Fruit fly (Drosophila melanogaster) whole organism, prepupa: ENCODE results near the gene RhoGAP71E.

Experiments used
- Blimp-1 ChIP-seq: fragments of 200-800 bp; sonication (Bioruptor generic); optimal IDR thresholded peaks from 3 replicates; lab custom pipeline; 2017; ENCODE audit warnings: missing biosample characterization, missing genetic modification characterization, mild to moderate bottlenecking, moderate library complexity, missing genetic modification reagents
- CG10631 ChIP-seq: fragments of 200-800 bp; sonication (Bioruptor generic); optimal IDR thresholded peaks from 2 replicates; lab custom pipeline; 2016; ENCODE audit warnings: missing biosample characterization, missing genetic modification characterization
- CG11902 ChIP-seq: fragments of 200-800 bp; sonication (Bioruptor generic); optimal IDR thresholded peaks from 3 replicates; lab custom pipeline; 2016; ENCODE audit warnings: missing biosample characterization, missing genetic modification characterization
- CG1621 ChIP-seq: fragments of 200-800 bp; sonication (Bioruptor generic); optimal IDR thresholded peaks from 3 replicates; lab custom pipeline; 2018; ENCODE audit warnings: missing biosample characterization, mild to moderate bottlenecking, missing genetic modification characterization
- CG16779 ChIP-seq: fragments of 200-800 bp; sonication (Bioruptor generic); optimal IDR thresholded peaks from 3 replicates; lab custom pipeline; 2017; ENCODE audit warnings: missing biosample characterization, mild to moderate bottlenecking, missing genetic modification characterization
- CG32006 ChIP-seq: fragments of 200-800 bp; sonication (Bioruptor generic); optimal IDR thresholded peaks from 3 replicates; lab custom pipeline; 2017; ENCODE audit warnings: missing biosample characterization, mild to moderate bottlenecking, missing genetic modification characterization
- CG6276 ChIP-seq: fragments of 200-800 bp; sonication (Bioruptor generic); optimal IDR thresholded peaks from 2 replicates; lab custom pipeline; 2017; ENCODE audit warnings: missing biosample characterization, mild to moderate bottlenecking, missing genetic modification characterization
- CG7368 ChIP-seq: fragments of 200-800 bp; sonication (Bioruptor generic); optimal IDR thresholded peaks from 3 replicates; lab custom pipeline; 2016; ENCODE audit warnings: missing biosample characterization, missing genetic modification characterization
- CG8119 ChIP-seq: fragments of 200-800 bp; sonication (Bioruptor generic); IDR thresholded peaks from 3 replicates; pipeline ENCODE4 v1.3.6; 2022; ENCODE audit warnings: missing biosample characterization, missing genetic modification characterization
- Ets21C ChIP-seq: fragments of 200-800 bp; sonication (Bioruptor generic); optimal IDR thresholded peaks from 3 replicates; lab custom pipeline; 2016; ENCODE audit warnings: missing biosample characterization, missing genetic modification characterization
- Ets96B ChIP-seq: fragments of 200-800 bp; optimal IDR thresholded peaks from 2 replicates; lab custom pipeline; 2019; ENCODE audit warnings: missing biosample characterization, mild to moderate bottlenecking, missing genetic modification characterization, moderate library complexity
- Hr38 ChIP-seq: sonication (Bioruptor generic); optimal IDR thresholded peaks from 2 replicates; lab custom pipeline; 2016; ENCODE audit warnings: missing biosample characterization, missing genetic modification characterization
- Sox15 ChIP-seq: fragments of 200-800 bp; sonication (Bioruptor generic); optimal IDR thresholded peaks from 3 replicates; lab custom pipeline; 2016; ENCODE audit warnings: missing biosample characterization, missing genetic modification characterization
- cyc ChIP-seq: fragments of 200-800 bp; sonication (Bioruptor generic); optimal IDR thresholded peaks from 3 replicates; lab custom pipeline; 2016; ENCODE audit warnings: missing biosample characterization, missing genetic modification characterization
- dac ChIP-seq: fragments of 200-800 bp; sonication (Bioruptor generic); optimal IDR thresholded peaks from 2 replicates; lab custom pipeline; 2017; ENCODE audit warnings: missing biosample characterization, mild to moderate bottlenecking, missing genetic modification characterization
- lz ChIP-seq: fragments of 200-800 bp; sonication (Bioruptor generic); optimal IDR thresholded peaks from 3 replicates; lab custom pipeline; 2016; ENCODE audit warnings: missing biosample characterization, missing genetic modification characterization
- net ChIP-seq: fragments of 200-800 bp; sonication (Bioruptor generic); optimal IDR thresholded peaks from 3 replicates; lab custom pipeline; 2016; ENCODE audit warnings: missing biosample characterization, missing genetic modification characterization
- pdm3 ChIP-seq: fragments of 200-800 bp; sonication (Bioruptor generic); optimal IDR thresholded peaks from 3 replicates; lab custom pipeline; 2016; ENCODE audit warnings: missing biosample characterization, missing genetic modification characterization
- salr ChIP-seq, 2 experiments: fragments of 200-800 bp; sonication (Bioruptor generic); optimal IDR thresholded peaks; 3 replicates each; lab custom pipeline; 2016 to 2018; ENCODE audit warnings: missing biosample characterization in 2 of 2, missing genetic modification characterization in 2 of 2, mild to moderate bottlenecking in 1 of 2
- svp ChIP-seq: fragments of 200-800 bp; sonication (Bioruptor generic); peaks from one replicate; lab custom pipeline; 2016; ENCODE audit warnings: missing biosample characterization, missing genetic modification characterization
- vri ChIP-seq: fragments of 200-800 bp; sonication (Bioruptor generic); optimal IDR thresholded peaks from 3 replicates; lab custom pipeline; 2016; ENCODE audit warnings: missing biosample characterization, mild to moderate bottlenecking, missing genetic modification characterization

Gene RhoGAP71E

DNA sequence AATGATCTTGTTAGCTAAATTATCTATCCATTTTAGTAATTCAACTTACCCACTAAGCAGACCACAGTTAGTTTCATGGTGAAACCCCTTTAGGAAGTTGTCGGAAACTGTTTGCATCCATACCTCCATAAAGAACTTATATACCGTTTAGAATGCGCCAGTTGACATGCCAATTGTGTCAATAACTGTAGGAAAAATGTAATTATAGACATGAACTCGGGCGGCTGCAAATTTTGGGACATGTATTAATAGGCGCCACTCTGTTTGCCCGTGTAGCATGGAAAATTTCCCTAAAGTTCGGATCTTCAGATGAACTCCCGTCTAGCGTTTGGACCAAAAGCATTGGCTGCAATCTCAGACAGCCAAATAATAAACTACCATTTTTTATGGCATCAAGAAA lies 67.2 kb downstream of the RhoGAP71E start, which contains the start of gene Eig71Ee:
Gene Eig71Ee (minus strand): TSS at position 101 of the 400 bp plus-strand sequence.
- TF ChIP-seq Sox15 (GFP tag; lab: Kevin White, UChicago) (no peak), Blimp-1 (GFP tag; lab: Kevin White, UChicago) (no peak), CG32006 (GFP tag; lab: Kevin White, UChicago) (no peak), CG6276 (GFP tag; lab: Kevin White, UChicago) (no peak), Ets96B (tag; lab: Kevin White, UChicago) (no peak), cyc (GFP tag; lab: Kevin White, UChicago) (no peak), pdm3 (GFP tag; lab: Kevin White, UChicago) (no peak), net (GFP tag; lab: Kevin White, UChicago) (no peak), CG11902 (GFP tag; lab: Kevin White, UChicago) (no peak), Ets21C (no peak), svp (GFP tag; lab: Kevin White, UChicago) (no peak), CG7368 (GFP tag; lab: Kevin White, UChicago) (no peak), dac (GFP tag; lab: Kevin White, UChicago) (no peak), vri (GFP tag; lab: Kevin White, UChicago) (no peak), CG1621 (tag; lab: Kevin White, UChicago) (no peak), CG8119 (GFP tag; lab: Robert Waterston, UW) (no peak)

DNA sequence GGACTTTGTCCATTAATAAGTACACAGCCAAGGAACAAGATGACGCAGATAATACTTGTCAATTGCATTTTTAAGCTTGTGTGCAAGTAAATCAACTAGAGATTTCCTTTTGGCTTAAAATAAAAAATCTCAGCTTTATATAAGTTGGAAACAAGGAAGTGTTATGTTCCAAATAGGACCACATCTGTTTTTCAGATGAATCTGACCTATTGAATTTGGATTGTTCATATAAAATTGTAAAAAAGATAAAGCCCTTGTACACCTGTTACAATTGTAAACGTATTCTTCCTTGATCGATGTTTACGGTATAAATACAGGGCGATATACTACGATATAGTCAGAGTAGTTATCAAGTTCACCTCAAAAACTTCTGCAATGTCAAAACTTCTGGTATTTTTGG lies 68.6 kb downstream of the RhoGAP71E start, which contains the start of the genes Eig71Ef and Eig71Eg:
Gene Eig71Ef (minus strand): TSS at position 101 of the 400 bp plus-strand sequence.
Gene Eig71Eg (plus strand): TSS at position 339 of the 400 bp plus-strand sequence.
- TF ChIP-seq Hr38: no peak
- no peak for TF ChIP-seq svp (GFP tag; lab: Kevin White, UChicago)
- no peak for TF ChIP-seq lz (GFP tag; lab: Kevin White, UChicago)
- no peak for TF ChIP-seq CG10631
- TF ChIP-seq Ets21C: no peak
- no peak for TF ChIP-seq Sox15 (GFP tag; lab: Kevin White, UChicago)
- TF ChIP-seq salr (GFP tag; optimal IDR thresholded peaks at IDR 0.05; lab: Kevin White, UChicago): no peak
- TF ChIP-seq CG16779: no peak
